Fruit fly (Drosophila melanogaster): ENCODE measurements around the gene ftz-f1.

- TF ChIP-seq rn (GFP tag; IDR thresholded peaks at IDR 0.05) = peak; percentile 70
- TF ChIP-seq CG8301 (tag; optimal IDR thresholded peaks at IDR 0.05) = peak; percentile 56
- peak; percentile 66 for TF ChIP-seq Ets98B (GFP tag; IDR thresholded peaks at IDR 0.05)
- TF ChIP-seq CG17806 (tag; optimal IDR thresholded peaks at IDR 0.05) = peak; percentile 49
- peak; percentile 60 for TF ChIP-seq CG9948 (tag; optimal IDR thresholded peaks at IDR 0.05)
- peak; percentile 40 for TF ChIP-seq Pif1B (GFP tag; optimal IDR thresholded peaks at IDR 0.05)
- TF ChIP-seq CG10348 (GFP tag; IDR thresholded peaks at IDR 0.05) = peak; percentile 51; the same call in 1 of the 2 replicates
- TF ChIP-seq fd96Ca (GFP tag; IDR thresholded peaks at IDR 0.05) = no peak
- TF ChIP-seq Pif1A (GFP tag; optimal IDR thresholded peaks at IDR 0.05) = peak; percentile 25
Measured at dm6 chr3L:18756293-18756887, 44.7 kb downstream of the ftz-f1 start.
